Fruit fly (Drosophila melanogaster): Measurements from ENCODE around the gene CG1907.

The CG1907 gene

dm6 chr3R:29570239-29570814 lies 48.5 kb upstream of the CG1907 start (continued):
- no peak for TF ChIP-seq CG7271 (tag; optimal IDR thresholded peaks at IDR 0.05)
- no peak for TF ChIP-seq CG31441 (GFP tag; IDR thresholded peaks at IDR 0.05)
- no peak for TF ChIP-seq CG18599 (GFP tag; optimal IDR thresholded peaks at IDR 0.05)
- TF ChIP-seq CG10654 (GFP tag; optimal IDR thresholded peaks at IDR 0.05) = no peak
- TF ChIP-seq Myb (GFP tag; optimal IDR thresholded peaks at IDR 0.05) = no peak
- TF ChIP-seq CG3726 (GFP tag; IDR thresholded peaks at IDR 0.05) = no peak
- TF ChIP-seq nom (GFP tag; optimal IDR thresholded peaks at IDR 0.05) = peak; percentile 30

- TF ChIP-seq CG8478 (optimal IDR thresholded peaks at IDR 0.05) = peak; percentile 77
- TF ChIP-seq CG6791 (GFP tag; IDR thresholded peaks at IDR 0.05; ENCODE audit: partially characterized antibody) = no peak
- TF ChIP-seq Blimp-1 (GFP tag; optimal IDR thresholded peaks at IDR 0.05) = no peak
- no peak for TF ChIP-seq MBD-R2 (GFP tag; IDR thresholded peaks at IDR 0.05)
- peak; percentile 23; the same call in 1 of the 2 replicates for TF ChIP-seq seq (GFP tag; IDR thresholded peaks at IDR 0.05)
- peak; percentile 70 for TF ChIP-seq CG1832 (GFP tag; optimal IDR thresholded peaks at IDR 0.05)
- no peak for TF ChIP-seq CG14965 (GFP tag; optimal IDR thresholded peaks at IDR 0.05; ENCODE audit: borderline replicate concordance)
- no peak for TF ChIP-seq NfI (GFP tag; optimal IDR thresholded peaks at IDR 0.05)
- no peak for TF ChIP-seq Elba2 (GFP tag; optimal IDR thresholded peaks at IDR 0.05)
- TF ChIP-seq HLHmδ (GFP tag; optimal IDR thresholded peaks at IDR 0.05) = no peak
- no peak for TF ChIP-seq Spps (tag; optimal IDR thresholded peaks at IDR 0.05)
- no peak for TF ChIP-seq CG17385 (GFP tag; optimal IDR thresholded peaks at IDR 0.05)
- no peak for TF ChIP-seq TFAM (GFP tag; optimal IDR thresholded peaks at IDR 0.05)
- TF ChIP-seq ewg (GFP tag; optimal IDR thresholded peaks at IDR 0.05) = peak; percentile 96
- TF ChIP-seq Jarid2 (GFP tag; optimal IDR thresholded peaks at IDR 0.05) = peak; percentile 44
- TF ChIP-seq Nf-YB (GFP tag; optimal IDR thresholded peaks at IDR 0.05) = peak; percentile 75
- no peak for TF ChIP-seq CG42726 (GFP tag; IDR thresholded peaks at IDR 0.05; ENCODE audit: partially characterized antibody)
- no peak for TF ChIP-seq Lpt (GFP tag; optimal IDR thresholded peaks at IDR 0.05)
- no peak for TF ChIP-seq ab (GFP tag; optimal IDR thresholded peaks at IDR 0.05)
- TF ChIP-seq Ets65A (GFP tag) = peak; percentile 79
- no peak for TF ChIP-seq CG7372 (GFP tag; IDR thresholded peaks at IDR 0.05)
- peak; percentile 91 for TF ChIP-seq Nf-YC (tag; optimal IDR thresholded peaks at IDR 0.05)
- TF ChIP-seq CG31365 (tag; optimal IDR thresholded peaks at IDR 0.05) = no peak
- peak in 1 of 2 experiments; percentile 66 for TF ChIP-seq tll (GFP tag; optimal IDR thresholded peaks at IDR 0.05)
- no peak for TF ChIP-seq CG16779 (GFP tag; IDR thresholded peaks at IDR 0.05)
- TF ChIP-seq Adf1 (GFP tag; IDR thresholded peaks at IDR 0.05) = peak; percentile 60
- TF ChIP-seq CG14710 (tag; optimal IDR thresholded peaks at IDR 0.05) = no peak
- TF ChIP-seq CG7357 (GFP tag; IDR thresholded peaks at IDR 0.05) = no peak
- no peak for TF ChIP-seq B-H2 (GFP tag; optimal IDR thresholded peaks at IDR 0.05)
- no peak for TF ChIP-seq Lim3 (GFP tag; IDR thresholded peaks at IDR 0.05)
- no peak for TF ChIP-seq bcd (GFP tag; optimal IDR thresholded peaks at IDR 0.05)
- no peak for TF ChIP-seq CG17612 (GFP tag; IDR thresholded peaks at IDR 0.05)
- TF ChIP-seq CG10321 (GFP tag; IDR thresholded peaks at IDR 0.05) = peak; percentile 78
- peak; percentile 91 for TF ChIP-seq onecut (GFP tag; IDR thresholded peaks at IDR 0.05)
- TF ChIP-seq Hey (tag; optimal IDR thresholded peaks at IDR 0.05) = no peak
- TF ChIP-seq CG18262 (tag; optimal IDR thresholded peaks at IDR 0.05) = no peak
- peak; percentile 20 for TF ChIP-seq abd-A (tag; optimal IDR thresholded peaks at IDR 0.05)
- TF ChIP-seq nmo (GFP tag; optimal IDR thresholded peaks at IDR 0.05) = no peak
- no peak for TF ChIP-seq Ravus (GFP tag; IDR thresholded peaks at IDR 0.05)
- TF ChIP-seq Trl (optimal IDR thresholded peaks at IDR 0.05) = peak; percentile 40 to 42
- TF ChIP-seq Trl (GFP tag; optimal IDR thresholded peaks at IDR 0.05) = no peak
Measured at dm6 chr3R:29572040-29572648, 46.7 kb upstream of the CG1907 start.
